Fruit fly (Drosophila melanogaster) whole organism, embryonic: ENCODE data around the gene sad.
A peak's percentile ranks its signal among the peaks of the same experiment; 100 is the strongest.

Source experiments
- B-H1 ChIP-seq: fragments of 200-800 bp; sonication (Bioruptor generic); IDR thresholded peaks from 3 replicates; pipeline ENCODE4 v1.3.6; 2022; ENCODE audit warnings: missing biosample characterization, missing genetic modification characterization
- CG10366 ChIP-seq: fragments of 200-800 bp; sonication (Bioruptor generic); IDR thresholded peaks from 2 replicates; pipeline ENCODE4 v1.3.6; 2022; ENCODE audit warnings: missing biosample characterization, missing genetic modification characterization
- CG12744 ChIP-seq: fragments of 200-800 bp; sonication (Bioruptor generic); optimal IDR thresholded peaks from 2 replicates; lab custom pipeline; 2016; ENCODE audit warnings: missing biosample characterization, missing genetic modification characterization
- CG12769 ChIP-seq: fragments of 200-800 bp; sonication (Bioruptor generic); optimal IDR thresholded peaks from 2 replicates; lab custom pipeline; 2019; ENCODE audit warnings: missing biosample characterization, mild to moderate bottlenecking, missing genetic modification characterization, moderate library complexity
- CG15269 ChIP-seq: fragments of 200-800 bp; sonication (Bioruptor generic); optimal IDR thresholded peaks from 2 replicates; lab custom pipeline; 2018; ENCODE audit warnings: missing biosample characterization, mild to moderate bottlenecking, missing genetic modification characterization, moderate library complexity
- CG15479 ChIP-seq: fragments of 200-800 bp; sonication (Bioruptor generic); optimal IDR thresholded peaks from 3 replicates; lab custom pipeline; 2019; ENCODE audit warnings: missing biosample characterization, mild to moderate bottlenecking, missing genetic modification characterization, moderate library complexity
- CG16813 ChIP-seq: fragments of 200-800 bp; sonication (Bioruptor generic); IDR thresholded peaks from 3 replicates; pipeline ENCODE4 v1.3.6; 2022; ENCODE audit warnings: missing biosample characterization, missing genetic modification characterization; ENCODE audit not compliant: partially characterized antibody
- CG17328 ChIP-seq: fragments of 200-800 bp; sonication (Bioruptor generic); IDR thresholded peaks from 2 replicates; pipeline ENCODE4 v1.3.6; 2022; ENCODE audit warnings: missing biosample characterization, missing genetic modification characterization
- CG17802 ChIP-seq: fragments of 200-800 bp; sonication (Bioruptor generic); optimal IDR thresholded peaks from 2 replicates; lab custom pipeline; 2018; ENCODE audit warnings: missing biosample characterization, mild to moderate bottlenecking, missing genetic modification characterization, moderate library complexity
- CG18262 ChIP-seq: fragments of 200-800 bp; optimal IDR thresholded peaks from 3 replicates; lab custom pipeline; 2019; ENCODE audit warnings: missing biosample characterization, mild to moderate bottlenecking, missing genetic modification characterization, moderate library complexity
- CG3163 ChIP-seq: fragments of 200-800 bp; sonication (Bioruptor generic); optimal IDR thresholded peaks from 3 replicates; lab custom pipeline; 2016; ENCODE audit warnings: missing biosample characterization, missing genetic modification characterization
- CG3407 ChIP-seq: fragments of 200-800 bp; sonication (Bioruptor generic); optimal IDR thresholded peaks from 2 replicates; lab custom pipeline; 2018; ENCODE audit warnings: missing biosample characterization, mild to moderate bottlenecking, missing genetic modification characterization
- CG42726 ChIP-seq: fragments of 200-800 bp; sonication (Bioruptor generic); IDR thresholded peaks from 2 replicates; pipeline ENCODE4 v1.3.6; 2022; ENCODE audit warnings: missing biosample characterization, missing genetic modification characterization; ENCODE audit not compliant: partially characterized antibody
- CG6683 ChIP-seq: fragments of 200-800 bp; sonication (Bioruptor generic); optimal IDR thresholded peaks from 2 replicates; lab custom pipeline; 2017; ENCODE audit warnings: missing biosample characterization, mild to moderate bottlenecking, missing genetic modification characterization, missing genetic modification reagents
- CG9932 ChIP-seq: fragments of 200-800 bp; sonication (Bioruptor generic); IDR thresholded peaks from 2 replicates; pipeline ENCODE4 v1.3.6; 2022; ENCODE audit warnings: missing biosample characterization, missing genetic modification characterization
- Camta ChIP-seq: fragments of 200-800 bp; sonication (Bioruptor generic); optimal IDR thresholded peaks from 2 replicates; lab custom pipeline; 2016; ENCODE audit warnings: missing biosample characterization, missing genetic modification characterization
- CkIIα-i1 ChIP-seq: fragments of 200-800 bp; sonication (Bioruptor generic); IDR thresholded peaks from 2 replicates; pipeline ENCODE4 v1.3.6; 2022; ENCODE audit warnings: missing biosample characterization, missing genetic modification characterization
- E2f2 ChIP-seq: fragments of 200-800 bp; sonication (Bioruptor generic); IDR thresholded peaks from 2 replicates; pipeline ENCODE4 v1.3.6; 2022; ENCODE audit warnings: missing biosample characterization, missing genetic modification characterization
- Ets65A ChIP-seq: fragments of 200-800 bp; sonication (Bioruptor generic); peaks from one replicate; lab custom pipeline; 2016; ENCODE audit warnings: missing biosample characterization, missing genetic modification characterization
- HHEX ChIP-seq: fragments of 200-800 bp; sonication (Bioruptor generic); optimal IDR thresholded peaks from 3 replicates; lab custom pipeline; 2017; ENCODE audit warnings: missing biosample characterization, mild to moderate bottlenecking, missing genetic modification characterization, missing genetic modification reagents
- Lhr ChIP-seq: fragments of 200-800 bp; sonication (Bioruptor generic); optimal IDR thresholded peaks from 3 replicates; lab custom pipeline; 2017; ENCODE audit warnings: mild to moderate bottlenecking, missing biosample characterization, missing genetic modification reagents, missing genetic modification characterization
- Mrtf ChIP-seq: fragments of 200-800 bp; sonication (Bioruptor generic); IDR thresholded peaks from 3 replicates; pipeline ENCODE4 v1.3.6; 2022; ENCODE audit warnings: missing biosample characterization, missing genetic modification characterization
- Oli ChIP-seq: fragments of 200-800 bp; sonication (Bioruptor generic); optimal IDR thresholded peaks from 2 replicates; lab custom pipeline; 2018; ENCODE audit warnings: missing biosample characterization, mild to moderate bottlenecking, missing genetic modification characterization, moderate library complexity
- Rfx ChIP-seq: fragments of 200-800 bp; sonication (Bioruptor generic); IDR thresholded peaks from 2 replicates; pipeline ENCODE4 v1.3.6; 2022; ENCODE audit warnings: missing biosample characterization, missing genetic modification characterization
- Vsx1 ChIP-seq: fragments of 200-800 bp; sonication (Bioruptor generic); optimal IDR thresholded peaks from 2 replicates; lab custom pipeline; 2017; ENCODE audit warnings: missing biosample characterization, mild to moderate bottlenecking, missing genetic modification characterization, missing genetic modification reagents
- amos ChIP-seq: fragments of 200-800 bp; sonication (Bioruptor generic); IDR thresholded peaks from 2 replicates; pipeline ENCODE4 v1.3.6; 2022; ENCODE audit warnings: missing biosample characterization, missing genetic modification characterization; ENCODE audit not compliant: partially characterized antibody
- ap ChIP-seq: fragments of 200-800 bp; sonication (Bioruptor generic); IDR thresholded peaks from 2 replicates; pipeline ENCODE4 v1.3.6; 2022; ENCODE audit warnings: missing biosample characterization, missing genetic modification characterization
- bbx ChIP-seq: fragments of 200-800 bp; sonication (Bioruptor generic); IDR thresholded peaks from 2 replicates; pipeline ENCODE4 v1.3.6; 2022; ENCODE audit warnings: missing biosample characterization, missing genetic modification characterization; ENCODE audit not compliant: partially characterized antibody
- bcd ChIP-seq: fragments of 200-800 bp; sonication (Bioruptor generic); optimal IDR thresholded peaks from 2 replicates; lab custom pipeline; 2017; ENCODE audit warnings: missing biosample characterization, mild to moderate bottlenecking, missing genetic modification characterization
- chinmo ChIP-seq: fragments of 200-800 bp; sonication (Bioruptor generic); IDR thresholded peaks from 4 replicates; pipeline ENCODE4 v1.3.6; 2022; ENCODE audit warnings: missing biosample characterization, missing genetic modification characterization; ENCODE audit not compliant: partially characterized antibody
- cwo ChIP-seq: fragments of 200-800 bp; sonication (Bioruptor generic); optimal IDR thresholded peaks from 3 replicates; lab custom pipeline; 2017; ENCODE audit warnings: missing biosample characterization, missing genetic modification characterization, mild to moderate bottlenecking, moderate library complexity, missing genetic modification reagents
- dmrt99B ChIP-seq: fragments of 200-800 bp; sonication (Bioruptor generic); optimal IDR thresholded peaks from 2 replicates; lab custom pipeline; 2018; ENCODE audit warnings: missing biosample characterization, mild to moderate bottlenecking, missing genetic modification characterization, moderate library complexity
- en ChIP-seq: fragments of 200-800 bp; sonication (Bioruptor generic); optimal IDR thresholded peaks from 2 replicates; lab custom pipeline; 2016; ENCODE audit warnings: missing biosample characterization, missing genetic modification characterization
- fd102C ChIP-seq: fragments of 200-800 bp; sonication (Bioruptor generic); optimal IDR thresholded peaks from 2 replicates; lab custom pipeline; 2018; ENCODE audit warnings: missing biosample characterization, mild to moderate bottlenecking, missing genetic modification characterization, moderate library complexity
- gcm2 ChIP-seq: fragments of 200-800 bp; sonication (Bioruptor generic); optimal IDR thresholded peaks from 2 replicates; lab custom pipeline; 2016; ENCODE audit warnings: missing biosample characterization, missing genetic modification characterization
- hb ChIP-seq: fragments of 200-800 bp; sonication (Bioruptor generic); IDR thresholded peaks from 3 replicates; pipeline ENCODE4 v1.3.6; 2022; ENCODE audit warnings: missing biosample characterization, missing genetic modification characterization; ENCODE audit not compliant: partially characterized antibody
- inv ChIP-seq: fragments of 200-800 bp; sonication (Bioruptor generic); IDR thresholded peaks from 2 replicates; pipeline ENCODE4 v1.3.6; 2022; ENCODE audit warnings: missing biosample characterization, missing genetic modification characterization; ENCODE audit not compliant: partially characterized antibody
- kay ChIP-seq: fragments of 200-800 bp; sonication (Bioruptor generic); optimal IDR thresholded peaks from 2 replicates; lab custom pipeline; 2016; ENCODE audit warnings: missing biosample characterization, missing genetic modification characterization
- lmd ChIP-seq: fragments of 200-800 bp; sonication (Bioruptor generic); IDR thresholded peaks from 2 replicates; pipeline ENCODE4 v1.3.6; 2022; ENCODE audit warnings: missing biosample characterization, missing genetic modification characterization
- mam ChIP-seq: fragments of 200-800 bp; sonication (Bioruptor generic); optimal IDR thresholded peaks from 3 replicates; lab custom pipeline; 2016; ENCODE audit warnings: missing biosample characterization, missing genetic modification characterization
- pfk ChIP-seq: fragments of 200-800 bp; sonication (Bioruptor generic); optimal IDR thresholded peaks from 2 replicates; lab custom pipeline; 2018; ENCODE audit warnings: missing biosample characterization, mild to moderate bottlenecking, missing genetic modification characterization, moderate library complexity
- salm ChIP-seq: fragments of 200-800 bp; sonication (Bioruptor generic); optimal IDR thresholded peaks from 2 replicates; lab custom pipeline; 2018; ENCODE audit warnings: missing biosample characterization, mild to moderate bottlenecking, missing genetic modification characterization
- sima ChIP-seq: fragments of 200-800 bp; sonication (Bioruptor generic); optimal IDR thresholded peaks from 2 replicates; lab custom pipeline; 2016; ENCODE audit warnings: missing biosample characterization, missing genetic modification characterization
- sisA ChIP-seq: fragments of 200-800 bp; sonication (Bioruptor generic); IDR thresholded peaks from 2 replicates; pipeline ENCODE4 v1.3.6; 2022; ENCODE audit warnings: missing biosample characterization, missing genetic modification characterization
- tna ChIP-seq: fragments of 200-800 bp; sonication (Bioruptor generic); IDR thresholded peaks from 2 replicates; pipeline ENCODE4 v1.3.6; 2022; ENCODE audit warnings: missing biosample characterization, missing genetic modification characterization; ENCODE audit not compliant: partially characterized antibody
- trem ChIP-seq: fragments of 200-800 bp; optimal IDR thresholded peaks from 3 replicates; lab custom pipeline; 2019; ENCODE audit warnings: missing biosample characterization, mild to moderate bottlenecking, missing genetic modification characterization, moderate library complexity
- ttk ChIP-seq: fragments of 200-800 bp; sonication (Bioruptor generic); IDR thresholded peaks from 2 replicates; pipeline ENCODE4 v2.1.2; 2022; ENCODE audit warnings: missing biosample characterization, missing genetic modification characterization
- unpg ChIP-seq: fragments of 200-800 bp; sonication (Bioruptor generic); optimal IDR thresholded peaks from 3 replicates; lab custom pipeline; 2018; ENCODE audit warnings: missing biosample characterization, mild to moderate bottlenecking, missing genetic modification characterization, moderate library complexity
- wdn ChIP-seq: fragments of 200-800 bp; sonication (Bioruptor generic); IDR thresholded peaks from 2 replicates; pipeline ENCODE4 v1.3.6; 2022; ENCODE audit warnings: missing biosample characterization, missing genetic modification characterization

The sad gene

dm6 chr3R:11888038-11888567 is 11.1 kb downstream of the sad start (continued):
- peak; percentile 0 for TF ChIP-seq CG3163
- TF ChIP-seq wdn (GFP tag; lab: Robert Waterston, UW), result no peak
- TF ChIP-seq CG3407 (GFP tag; lab: Kevin White, UChicago), result no peak
- TF ChIP-seq chinmo (GFP tag; lab: Robert Waterston, UW), result peak; percentile 87; the same call in 2 of the 4 replicates
- TF ChIP-seq Lhr (GFP tag; lab: Kevin White, UChicago), result no peak
- TF ChIP-seq mam (GFP tag; lab: Kevin White, UChicago), result no peak
- TF ChIP-seq E2f2 (GFP tag; lab: Robert Waterston, UW), result no peak
- no peak for TF ChIP-seq bcd (GFP tag; lab: Kevin White, UChicago)
- TF ChIP-seq fd102C (GFP tag; lab: Kevin White, UChicago), result no peak
- TF ChIP-seq kay (GFP tag; lab: Kevin White, UChicago), result no peak
- no peak for TF ChIP-seq dmrt99B (tag; lab: Kevin White, UChicago)
- peak; percentile 52 for TF ChIP-seq amos (GFP tag; lab: Robert Waterston, UW)
- TF ChIP-seq CG42726 (GFP tag; lab: Robert Waterston, UW), result 0 out of 2 replicates have a peak, but pooled peaks have one; percentile 40
- TF ChIP-seq CG6683 (GFP tag; lab: Kevin White, UChicago), result no peak
- TF ChIP-seq CG16813 (GFP tag; lab: Robert Waterston, UW), result peak; percentile 63
- peak; percentile 56 for TF ChIP-seq Rfx (GFP tag; lab: Robert Waterston, UW)
- TF ChIP-seq Camta, result peak; percentile 11
- no peak for TF ChIP-seq HHEX
- no peak for TF ChIP-seq cwo (GFP tag; lab: Kevin White, UChicago)
- TF ChIP-seq Vsx1 (GFP tag; lab: Kevin White, UChicago), result peak; percentile 68
- peak; percentile 37; the same call in 1 of the 2 replicates for TF ChIP-seq CG9932
- TF ChIP-seq inv (GFP tag; lab: Robert Waterston, UW), result peak; percentile 10; the same call in 1 of the 2 replicates
- TF ChIP-seq unpg, result no peak
- TF ChIP-seq gcm2 (GFP tag; lab: Kevin White, UChicago), result no peak
- no peak for TF ChIP-seq trem (tag; lab: Kevin White, UChicago)
- no peak for TF ChIP-seq CG12769 (tag; lab: Kevin White, UChicago)
- peak; percentile 32 for TF ChIP-seq Oli (tag; lab: Kevin White, UChicago)
- no peak for TF ChIP-seq pfk (GFP tag; lab: Kevin White, UChicago)
- TF ChIP-seq CG17328 (GFP tag; lab: Robert Waterston, UW), result 0 out of 2 replicates have a peak, but pooled peaks have one; percentile 24
- no peak for TF ChIP-seq CG18262
- TF ChIP-seq hb, result 0 out of 3 replicates have a peak, but pooled peaks have one; percentile 26
- TF ChIP-seq CG17802 (tag; lab: Kevin White, UChicago), result no peak
- 0 out of 2 replicates have a peak, but pooled peaks have one; percentile 27 for TF ChIP-seq sisA (GFP tag; lab: Robert Waterston, UW)
- no peak for TF ChIP-seq Ets65A (GFP tag; lab: Kevin White, UChicago)
- no peak for TF ChIP-seq CG15479
- TF ChIP-seq sima (GFP tag; lab: Kevin White, UChicago), result no peak
- TF ChIP-seq en (GFP tag; lab: Kevin White, UChicago), result no peak
- TF ChIP-seq lmd, result peak; percentile 26
- TF ChIP-seq CkIIα-i1 (GFP tag; lab: Robert Waterston, UW), result no peak
- TF ChIP-seq CG10366 (GFP tag; lab: Robert Waterston, UW), result no peak
- TF ChIP-seq B-H1 (GFP tag; lab: Robert Waterston, UW), result no peak
- no peak for TF ChIP-seq salm
- no peak for TF ChIP-seq ttk
- no peak for TF ChIP-seq Mrtf (GFP tag; lab: Robert Waterston, UW)
- TF ChIP-seq bbx (GFP tag; lab: Robert Waterston, UW), result peak; percentile 41; the same call in 1 of the 2 replicates
- no peak for TF ChIP-seq CG15269 (tag; lab: Kevin White, UChicago)
- no peak for TF ChIP-seq ap (GFP tag; lab: Robert Waterston, UW)
- no peak for TF ChIP-seq tna
- no peak for TF ChIP-seq CG12744 (GFP tag; lab: Kevin White, UChicago)
